Worm (Caenorhabditis elegans) whole organism, L4 larva: ENCODE data around the gene T05A10.6.
A peak's percentile ranks its signal among the peaks of the same experiment; 100 is the strongest.

Source experiments
- D1046.2 ChIP-seq: fragments of 200-800 bp; sonication (Bioruptor generic); IDR thresholded peaks from 2 replicates; pipeline ENCODE4 v1.3.6; 2022; ENCODE audit warnings: missing genetic modification characterization, missing compliant biosample characterization
- F26F4.8 ChIP-seq: fragments of 200-800 bp; sonication (Bioruptor generic); conservative IDR thresholded peaks from 2 replicates; pipeline ENCODE4 v1.3.6; 2022; ENCODE audit warnings: missing genetic modification characterization, missing compliant biosample characterization
- R02D3.7 ChIP-seq: fragments of 150-350 bp; sonication (generic microtip); optimal IDR thresholded peaks from 3 replicates; lab custom pipeline; 2014; ENCODE audit warnings: missing biosample characterization, missing genetic modification characterization
- T20F7.1 ChIP-seq: fragments of 200-800 bp; sonication (Bioruptor generic); optimal IDR thresholded peaks from 2 replicates; lab custom pipeline; 2018; ENCODE audit warnings: mild to moderate bottlenecking, missing genetic modification characterization, missing compliant biosample characterization
- Y105C5A.15 ChIP-seq: fragments of 200-800 bp; sonication (Bioruptor generic); IDR thresholded peaks from 2 replicates; pipeline ENCODE4 v1.3.6; 2022; ENCODE audit warnings: missing genetic modification characterization, missing compliant biosample characterization
- ZK337.2 ChIP-seq: fragments of 200-800 bp; sonication (Bioruptor generic); IDR thresholded peaks from 2 replicates; pipeline ENCODE4 v1.3.6; 2022; ENCODE audit warnings: missing genetic modification reagents, missing genetic modification characterization, missing compliant biosample characterization
- ama-1 ChIP-seq: fragments of 150-350 bp; optimal IDR thresholded peaks from 2 replicates; lab custom pipeline; 2014; ENCODE audit warnings: inconsistent platforms, mixed read lengths
- ceh-20 ChIP-seq: fragments of 200-800 bp; sonication (Bioruptor generic); IDR thresholded peaks from 2 replicates; pipeline ENCODE4 v1.3.6; 2022; ENCODE audit warnings: missing genetic modification reagents, missing genetic modification characterization, missing compliant biosample characterization
- ceh-62 ChIP-seq: sonication (generic microtip); optimal IDR thresholded peaks from 2 replicates; lab custom pipeline; 2017; ENCODE audit warnings: missing biosample characterization, missing genetic modification characterization
- ceh-82 ChIP-seq: sonication (generic microtip); optimal IDR thresholded peaks from 2 replicates; lab custom pipeline; 2017; ENCODE audit warnings: missing biosample characterization, missing genetic modification characterization
- ces-1 ChIP-seq: fragments of 150-350 bp; sonication (generic microtip); optimal IDR thresholded peaks from 4 replicates; lab custom pipeline; 2014; ENCODE audit warnings: missing biosample characterization, missing genetic modification reagents, missing genetic modification characterization
- ctbp-1 ChIP-seq: fragments of 200-800 bp; sonication (Bioruptor generic); IDR thresholded peaks from 2 replicates; pipeline ENCODE4 v1.3.6; 2022; ENCODE audit warnings: missing genetic modification reagents, missing genetic modification characterization, missing compliant biosample characterization
- daf-16 ChIP-seq, 3 experiments: sonication (generic microtip); optimal IDR thresholded peaks; 2 replicates each; lab custom pipeline; 2016 to 2017; ENCODE audit warnings: missing genetic modification characterization in 3 of 3, missing genetic modification reagents in 3 of 3, mild to moderate bottlenecking in 2 of 3, missing compliant biosample characterization in 2 of 3, missing biosample characterization in 1 of 3, moderate library complexity in 1 of 3
- daf-19 ChIP-seq: fragments of 200-800 bp; sonication (Bioruptor generic); conservative IDR thresholded peaks from 2 replicates; pipeline ENCODE4 v1.3.6; 2022; ENCODE audit warnings: missing genetic modification characterization, missing compliant biosample characterization
- dmd-8 ChIP-seq: fragments of 200-800 bp; sonication (Bioruptor generic); IDR thresholded peaks from 2 replicates; pipeline ENCODE4 v1.3.6; 2022; ENCODE audit warnings: missing genetic modification characterization, missing compliant biosample characterization
- dpl-1 ChIP-seq: fragments of 150-350 bp; optimal IDR thresholded peaks from 2 replicates; lab custom pipeline; 2014; ENCODE audit warnings: missing biosample characterization, missing genetic modification reagents, missing genetic modification characterization
- dve-1 ChIP-seq: sonication (generic microtip); optimal IDR thresholded peaks from 2 replicates; lab custom pipeline; 2017; ENCODE audit warnings: antibody characterized with exemption, mild to moderate bottlenecking, missing genetic modification characterization, missing compliant biosample characterization; ENCODE audit not compliant: insufficient read depth
- egl-27 ChIP-seq: sonication (generic microtip); optimal IDR thresholded peaks from 3 replicates; lab custom pipeline; 2017; ENCODE audit warnings: missing biosample characterization, missing genetic modification reagents, missing genetic modification characterization
- egl-43 ChIP-seq: fragments of 200-800 bp; sonication (Bioruptor generic); IDR thresholded peaks from 2 replicates; pipeline ENCODE4 v1.3.6; 2022; ENCODE audit warnings: missing genetic modification reagents, missing genetic modification characterization, missing compliant biosample characterization
- fkh-10 ChIP-seq: fragments of 150-350 bp; optimal IDR thresholded peaks from 2 replicates; lab custom pipeline; 2014; ENCODE audit warnings: missing biosample characterization, missing genetic modification reagents, missing genetic modification characterization
- fos-1 ChIP-seq: fragments of 150-350 bp; optimal IDR thresholded peaks from 2 replicates; lab custom pipeline; 2014; ENCODE audit warnings: missing biosample characterization, missing genetic modification characterization
- hif-1 ChIP-seq, 2 experiments: sonication (generic microtip); optimal IDR thresholded peaks; 2 replicates each; lab custom pipeline; 2016 to 2017; ENCODE audit warnings: missing compliant biosample characterization in 2 of 2, missing genetic modification characterization in 2 of 2, missing genetic modification reagents in 2 of 2, missing genotype in 2 of 2, mild to moderate bottlenecking in 1 of 2
- hlh-11 ChIP-seq: fragments of 200-800 bp; sonication (Bioruptor generic); optimal IDR thresholded peaks from 2 replicates; lab custom pipeline; 2018; ENCODE audit warnings: mild to moderate bottlenecking, missing genetic modification characterization, missing compliant biosample characterization
- jun-1 ChIP-seq: fragments of 150-350 bp; optimal IDR thresholded peaks from 2 replicates; lab custom pipeline; 2014; ENCODE audit warnings: missing biosample characterization, missing genetic modification reagents, missing genetic modification characterization
- lim-7 ChIP-seq: fragments of 200-800 bp; sonication (Bioruptor generic); IDR thresholded peaks from 2 replicates; pipeline ENCODE4 v1.3.6; 2022; ENCODE audit warnings: missing genetic modification characterization, missing compliant biosample characterization
- lin-13 ChIP-seq: fragments of 150-350 bp; optimal IDR thresholded peaks from 2 replicates; lab custom pipeline; 2014; ENCODE audit warnings: missing biosample characterization, missing genetic modification reagents, missing genetic modification characterization
- lin-15B ChIP-seq: fragments of 150-350 bp; sonication (generic microtip); optimal IDR thresholded peaks from 3 replicates; lab custom pipeline; 2014; ENCODE audit warnings: missing biosample characterization, missing genetic modification characterization
- lir-3 ChIP-seq: sonication (generic microtip); optimal IDR thresholded peaks from 2 replicates; lab custom pipeline; 2016; ENCODE audit warnings: mild to moderate bottlenecking, missing genetic modification characterization, missing compliant biosample characterization
- madf-5 ChIP-seq, 2 experiments: fragments of 200-800 bp; sonication (Bioruptor generic); IDR thresholded peaks; 2 replicates each; pipeline ENCODE4 v1.3.6; 2022; ENCODE audit warnings: missing compliant biosample characterization in 2 of 2, missing genetic modification characterization in 2 of 2
- madf-9 ChIP-seq: fragments of 200-800 bp; sonication (Bioruptor generic); conservative IDR thresholded peaks from 2 replicates; pipeline ENCODE4 v1.3.6; 2022; ENCODE audit warnings: missing genetic modification reagents, missing genetic modification characterization, missing compliant biosample characterization
- mep-1 ChIP-seq: fragments of 150-350 bp; sonication (generic microtip); optimal IDR thresholded peaks from 3 replicates; lab custom pipeline; 2014; ENCODE audit warnings: missing biosample characterization, missing genetic modification characterization
- nhr-11 ChIP-seq: fragments of 150-350 bp; optimal IDR thresholded peaks from 2 replicates; lab custom pipeline; 2014; ENCODE audit warnings: missing biosample characterization, missing genetic modification characterization
- nhr-111 ChIP-seq: fragments of 200-800 bp; sonication (Bioruptor generic); optimal IDR thresholded peaks from 2 replicates; lab custom pipeline; 2018; ENCODE audit warnings: mild to moderate bottlenecking, missing genetic modification characterization, missing compliant biosample characterization
- nhr-41 ChIP-seq: fragments of 200-800 bp; sonication (Bioruptor generic); IDR thresholded peaks from 2 replicates; pipeline ENCODE4 v1.3.6; 2022; ENCODE audit warnings: missing genetic modification reagents, missing genetic modification characterization, missing compliant biosample characterization
- nhr-48 ChIP-seq: sonication (generic microtip); optimal IDR thresholded peaks from 2 replicates; lab custom pipeline; 2016; ENCODE audit warnings: mild to moderate bottlenecking, missing genetic modification characterization, missing compliant biosample characterization
- nhr-6 ChIP-seq: fragments of 150-350 bp; optimal IDR thresholded peaks from 2 replicates; lab custom pipeline; 2014; ENCODE audit warnings: missing biosample characterization, missing genetic modification characterization
- pha-4 ChIP-seq, 2 experiments: fragments of 150-350 bp in 1 of 2; fragments of 200-800 bp in 1 of 2; sonication (Bioruptor generic) in 1 of 2; IDR thresholded peaks in 1 of 2; optimal IDR thresholded peaks in 1 of 2; 2 replicates each; pipeline versions ENCODE4 v1.3.6 to Lab custom; 2014 to 2022; ENCODE audit warnings: missing genetic modification characterization in 2 of 2, missing genetic modification reagents in 2 of 2, missing biosample characterization in 1 of 2, missing compliant biosample characterization in 1 of 2
- php-3 ChIP-seq: fragments of 200-800 bp; sonication (Bioruptor generic); IDR thresholded peaks from 2 replicates; pipeline ENCODE4 v1.3.6; 2022; ENCODE audit warnings: missing genetic modification reagents, missing genetic modification characterization, missing compliant biosample characterization
- rbr-2 ChIP-seq: sonication (generic microtip); optimal IDR thresholded peaks from 2 replicates; lab custom pipeline; 2016; ENCODE audit warnings: missing genotype, missing genetic modification characterization, missing compliant biosample characterization
- saeg-2 ChIP-seq: fragments of 200-800 bp; sonication (Bioruptor generic); IDR thresholded peaks from 2 replicates; pipeline ENCODE4 v1.3.6; 2022; ENCODE audit warnings: missing genetic modification reagents, missing genetic modification characterization, missing compliant biosample characterization
- sdz-12 ChIP-seq: fragments of 200-800 bp; sonication (Bioruptor generic); optimal IDR thresholded peaks from 2 replicates; lab custom pipeline; 2018; ENCODE audit warnings: mild to moderate bottlenecking, missing genetic modification characterization, missing compliant biosample characterization
- set-16 ChIP-seq: fragments of 200-800 bp; sonication (Bioruptor generic); IDR thresholded peaks from 2 replicates; pipeline ENCODE4 v1.3.6; 2022; ENCODE audit warnings: missing genetic modification reagents, missing genetic modification characterization, missing compliant biosample characterization
- spr-1 ChIP-seq: sonication (generic microtip); optimal IDR thresholded peaks from 2 replicates; lab custom pipeline; 2016; ENCODE audit warnings: mild to moderate bottlenecking, missing genetic modification characterization, missing compliant biosample characterization
- unc-39 ChIP-seq: sonication (generic microtip); optimal IDR thresholded peaks from 2 replicates; lab custom pipeline; 2017; ENCODE audit warnings: missing biosample characterization, missing genetic modification characterization
- vab-7 ChIP-seq: fragments of 200-800 bp; sonication (Bioruptor generic); IDR thresholded peaks from 2 replicates; pipeline ENCODE4 v1.3.6; 2022; ENCODE audit warnings: missing genetic modification reagents, missing genetic modification characterization, missing compliant biosample characterization
- zfp-2 ChIP-seq: sonication (generic microtip); optimal IDR thresholded peaks from 2 replicates; lab custom pipeline; 2016; ENCODE audit warnings: mild to moderate bottlenecking, missing genetic modification characterization, missing compliant biosample characterization
- zip-11 ChIP-seq: fragments of 200-800 bp; sonication (Bioruptor generic); IDR thresholded peaks from 2 replicates; pipeline ENCODE4 v1.3.6; 2022; ENCODE audit warnings: missing genetic modification characterization, missing compliant biosample characterization
- zip-2 ChIP-seq: fragments of 150-350 bp; optimal IDR thresholded peaks from 2 replicates; lab custom pipeline; 2014; ENCODE audit warnings: missing biosample characterization, missing genetic modification characterization
- ztf-11 ChIP-seq: fragments of 150-350 bp; optimal IDR thresholded peaks from 2 replicates; lab custom pipeline; 2014; ENCODE audit warnings: missing biosample characterization, missing genetic modification characterization

T05A10.6 gene

ce11 chrX:10768289-10769153 is 26.0 kb downstream of the T05A10.6 start (continued):
- TF ChIP-seq daf-19 (GFP tag; lab: Robert Waterston, UW) (no peak), madf-5 (GFP tag; IDR thresholded peaks at IDR 0.05; lab: Robert Waterston, UW) (no peak), ceh-82 (tag; lab: Kevin White, UChicago) (no peak), nhr-11 (tag; lab: Kevin White, UChicago) (no peak), mep-1 (tag; lab: Kevin White, UChicago) (peak; percentile 51), ces-1 (GFP tag; lab: Kevin White, UChicago) (no peak), pha-4 (GFP tag; IDR thresholded peaks at IDR 0.05; lab: Robert Waterston, UW) (peak; percentile 62; the same call in 1 of the 2 replicates), pha-4 (tag; optimal IDR thresholded peaks at IDR 0.05; lab: Kevin White, UChicago) (no peak), ZK337.2 (GFP tag; lab: Robert Waterston, UW) (peak; percentile 64; the same call in 1 of the 2 replicates), vab-7 (GFP tag; lab: Robert Waterston, UW) (no peak), zip-2 (tag; lab: Kevin White, UChicago) (no peak), R02D3.7 (no peak), ctbp-1 (GFP tag; lab: Robert Waterston, UW) (no peak), daf-16 (GFP tag; optimal IDR thresholded peaks at IDR 0.05; lab: Kevin White, UChicago) (no peak), daf-16 (tag; optimal IDR thresholded peaks at IDR 0.05; lab: Kevin White, UChicago) (no peak), egl-27 (tag; lab: Kevin White, UChicago) (no peak), sdz-12 (GFP tag; lab: Kevin White, UChicago) (no peak), set-16 (GFP tag; lab: Robert Waterston, UW) (peak; percentile 66), nhr-111 (GFP tag; lab: Kevin White, UChicago) (no peak), nhr-41 (no peak), lim-7 (GFP tag; lab: Robert Waterston, UW) (no peak), fkh-10 (GFP tag; lab: Kevin White, UChicago) (no peak), nhr-6 (no peak), ztf-11 (tag; lab: Kevin White, UChicago) (no peak), nhr-48 (tag; lab: Kevin White, UChicago) (peak; percentile 78), ama-1 (lab: Kevin White, UChicago) (no peak), saeg-2 (GFP tag; lab: Robert Waterston, UW) (no peak), lin-13 (GFP tag; lab: Kevin White, UChicago) (no peak), spr-1 (tag; lab: Kevin White, UChicago) (no peak), dmd-8 (GFP tag; lab: Robert Waterston, UW) (no peak), dpl-1 (no peak), Y105C5A.15 (GFP tag; lab: Robert Waterston, UW) (no peak), hif-1 (tag; optimal IDR thresholded peaks at IDR 0.05; lab: Kevin White, UChicago) (no peak), zfp-2 (tag; lab: Kevin White, UChicago) (no peak), jun-1 (tag; lab: Kevin White, UChicago) (no peak), F26F4.8 (GFP tag; lab: Robert Waterston, UW) (no peak), zip-11 (GFP tag; lab: Robert Waterston, UW) (no peak), hlh-11 (tag; lab: Kevin White, UChicago) (peak; percentile 13), dve-1 (tag; lab: Kevin White, UChicago) (peak; percentile 7), unc-39 (no peak), lir-3 (tag; lab: Kevin White, UChicago) (no peak), fos-1 (tag; lab: Kevin White, UChicago) (no peak), php-3 (GFP tag; lab: Robert Waterston, UW) (no peak), egl-43 (GFP tag; lab: Robert Waterston, UW) (0 out of 2 replicates have a peak, but pooled peaks have one; percentile 4), T20F7.1 (no peak), ceh-62 (tag; lab: Kevin White, UChicago) (no peak), lin-15B (no peak), D1046.2 (GFP tag; lab: Robert Waterston, UW) (no peak), ceh-20 (GFP tag; lab: Robert Waterston, UW) (no peak), rbr-2 (tag; lab: Kevin White, UChicago) (no peak), madf-9 (GFP tag; lab: Robert Waterston, UW) (no peak)
